Fruit fly (Drosophila melanogaster) whole organism: ENCODE results near the gene Bro.

Source experiments
- CG8478 ChIP-seq: fragments of >200 bp; optimal IDR thresholded peaks from 2 replicates; lab custom pipeline; 2018; ENCODE audit warnings: inconsistent platforms
- Dll ChIP-seq: fragments of >200 bp; optimal IDR thresholded peaks from 2 replicates; lab custom pipeline; 2017
- EcR ChIP-seq, 2 experiments: fragments of >200 bp; optimal IDR thresholded peaks; 2 replicates each; lab custom pipeline; 2017; ENCODE audit warnings: missing biosample characterization in 2 of 2, missing genetic modification characterization in 2 of 2, missing genetic modification reagents in 2 of 2
- pan ChIP-seq: fragments of >200 bp; optimal IDR thresholded peaks from 2 replicates; lab custom pipeline; 2017
- psq ChIP-seq: fragments of >200 bp; optimal IDR thresholded peaks from 2 replicates; lab custom pipeline; 2017
- usp ChIP-seq: fragments of >200 bp; optimal IDR thresholded peaks from 2 replicates; lab custom pipeline; 2017; ENCODE audit warnings: missing biosample characterization, missing genetic modification characterization, mixed read lengths

The Bro gene

DNA sequence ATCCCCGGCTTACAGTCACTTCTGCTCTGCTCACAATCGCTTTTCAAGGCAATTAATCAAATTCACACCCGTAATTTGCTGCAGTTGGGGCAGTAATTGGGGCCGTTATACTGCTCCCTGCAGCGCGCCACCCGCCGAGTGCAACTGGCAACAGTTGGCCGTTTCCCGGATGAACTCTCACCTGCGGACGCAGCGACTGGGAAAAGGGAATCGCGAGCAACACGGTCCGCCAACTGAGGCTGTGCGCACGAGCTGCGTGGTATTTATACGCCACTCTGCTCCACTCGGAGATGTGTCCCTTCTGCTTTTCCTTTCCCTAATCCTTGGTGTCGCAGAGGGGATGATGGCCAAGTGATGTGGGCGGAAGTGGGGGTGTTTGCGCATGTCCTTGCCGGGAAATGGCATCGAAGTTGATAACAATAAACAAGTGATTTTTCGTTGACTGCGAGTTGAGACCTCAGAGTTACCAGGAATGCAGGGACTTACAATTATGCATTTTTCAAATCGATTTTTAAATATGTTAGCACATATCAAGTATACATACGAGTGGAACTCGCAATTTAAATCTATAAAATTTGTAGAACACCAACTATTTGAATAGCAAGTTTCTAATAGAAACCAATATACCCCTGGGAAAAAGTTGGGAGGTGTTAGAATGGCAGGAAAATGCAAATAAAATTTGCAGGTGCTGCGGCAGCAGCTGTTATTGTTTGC, 18.4 kb upstream of the Bro start, which contains the start of gene GC:
Gene GC (minus strand): TSS at position 238 of the 714 bp plus-strand sequence.
- TF ChIP-seq Dll (no peak), CG8478 (lab: Kevin White, UChicago) (no peak), usp (GFP tag; lab: Kevin White, UChicago) (no peak), psq (lab: Kevin White, UChicago) (no peak), pan (lab: Kevin White, UChicago) (no peak), EcR (GFP tag; optimal IDR thresholded peaks at IDR 0.05; lab: Kevin White, UChicago) (no peak)

DNA sequence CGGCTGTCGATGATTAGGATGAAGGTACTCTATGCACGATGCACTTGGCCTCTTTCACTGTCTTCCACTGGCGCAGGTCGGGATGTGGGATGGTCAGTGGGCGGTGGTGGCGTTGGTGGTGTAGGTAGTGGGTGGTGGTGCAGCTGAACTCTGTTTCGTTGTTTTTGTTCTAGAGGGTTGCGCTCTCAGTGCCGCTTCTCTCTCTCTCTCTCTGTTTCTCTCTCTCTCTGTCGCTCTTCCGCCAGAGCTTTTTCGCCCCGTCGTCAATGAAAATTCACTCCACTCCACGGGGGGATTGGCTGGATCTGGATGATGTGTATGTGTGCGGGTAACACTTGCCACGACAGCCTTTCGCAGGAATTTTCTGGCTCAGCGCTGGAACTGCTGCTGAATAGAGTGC, 10.8 kb upstream of the Bro start:
- no peak for TF ChIP-seq usp (GFP tag; lab: Kevin White, UChicago)
- no peak for TF ChIP-seq pan (lab: Kevin White, UChicago)
- no peak for TF ChIP-seq Dll
- TF ChIP-seq CG8478 (lab: Kevin White, UChicago): no peak
- no peak for TF ChIP-seq EcR (GFP tag; optimal IDR thresholded peaks at IDR 0.05; lab: Kevin White, UChicago)
- TF ChIP-seq psq (lab: Kevin White, UChicago): no peak

DNA sequence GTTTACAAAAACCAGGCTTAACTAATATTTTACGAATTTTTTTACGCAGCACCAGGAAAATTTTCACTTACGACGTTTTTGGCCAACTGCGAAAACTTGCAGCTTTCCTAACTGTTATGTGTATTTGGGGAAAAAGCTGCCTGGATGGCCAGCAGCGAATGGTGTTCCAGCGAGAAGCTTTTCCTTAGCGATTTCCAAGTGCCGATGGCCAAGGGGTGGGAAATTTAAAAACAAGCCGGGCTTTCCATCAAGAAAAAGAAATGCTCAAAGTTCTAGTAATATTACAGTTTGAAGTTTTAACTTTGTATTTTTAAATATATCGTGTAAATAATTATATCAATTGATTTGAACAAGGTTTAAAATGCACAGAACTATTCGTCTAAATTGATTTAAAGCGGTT, 10.0 kb upstream of the Bro start, which contains the start of gene nSyb:
Gene nSyb (minus strand): TSS at position 101 of the 400 bp plus-strand sequence.
- TF ChIP-seq usp (GFP tag; lab: Kevin White, UChicago) (no peak), pan (lab: Kevin White, UChicago) (no peak), Dll (no peak), psq (lab: Kevin White, UChicago) (no peak), EcR (GFP tag; optimal IDR thresholded peaks at IDR 0.05; lab: Kevin White, UChicago) (no peak), CG8478 (lab: Kevin White, UChicago) (no peak)

DNA sequence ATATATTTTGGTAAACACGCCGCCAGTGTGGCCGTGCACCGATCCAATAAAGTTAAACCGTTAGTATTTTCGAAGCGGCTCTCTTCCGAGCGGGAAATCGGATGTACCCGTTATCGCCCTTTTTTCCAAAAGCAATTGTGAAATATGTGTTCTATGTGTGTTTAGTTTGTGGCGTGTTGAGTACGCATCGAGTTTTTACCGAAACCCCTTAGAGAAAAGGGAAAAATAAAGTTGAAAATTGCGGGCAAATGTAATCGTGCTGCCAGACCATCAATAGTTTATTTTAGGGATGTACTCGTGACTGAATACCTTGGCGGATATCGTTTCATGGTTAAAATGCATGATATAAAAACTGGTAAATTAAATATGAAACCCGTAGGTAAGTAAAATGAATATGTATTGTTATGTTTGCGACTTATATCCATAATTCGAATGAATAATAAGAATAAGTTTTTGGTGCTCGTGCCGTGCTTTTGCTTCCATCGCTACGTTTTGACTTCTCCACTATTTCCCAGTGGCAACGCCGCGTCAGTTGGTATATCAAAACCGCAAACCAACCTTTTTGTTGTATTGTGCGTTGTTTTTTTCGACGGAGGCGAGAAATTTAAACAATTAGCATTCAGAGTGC, 8.4 kb upstream of the Bro start, which contains the start of the genes Mettl2 and Bgb:
Gene Mettl2 (minus strand): TSS at position 51 of the 628 bp plus-strand sequence.
Gene Bgb (plus strand): TSS at position 527 of the 628 bp plus-strand sequence.
- TF ChIP-seq Dll: no peak
- no peak for TF ChIP-seq CG8478 (lab: Kevin White, UChicago)
- no peak for TF ChIP-seq psq (lab: Kevin White, UChicago)

DNA sequence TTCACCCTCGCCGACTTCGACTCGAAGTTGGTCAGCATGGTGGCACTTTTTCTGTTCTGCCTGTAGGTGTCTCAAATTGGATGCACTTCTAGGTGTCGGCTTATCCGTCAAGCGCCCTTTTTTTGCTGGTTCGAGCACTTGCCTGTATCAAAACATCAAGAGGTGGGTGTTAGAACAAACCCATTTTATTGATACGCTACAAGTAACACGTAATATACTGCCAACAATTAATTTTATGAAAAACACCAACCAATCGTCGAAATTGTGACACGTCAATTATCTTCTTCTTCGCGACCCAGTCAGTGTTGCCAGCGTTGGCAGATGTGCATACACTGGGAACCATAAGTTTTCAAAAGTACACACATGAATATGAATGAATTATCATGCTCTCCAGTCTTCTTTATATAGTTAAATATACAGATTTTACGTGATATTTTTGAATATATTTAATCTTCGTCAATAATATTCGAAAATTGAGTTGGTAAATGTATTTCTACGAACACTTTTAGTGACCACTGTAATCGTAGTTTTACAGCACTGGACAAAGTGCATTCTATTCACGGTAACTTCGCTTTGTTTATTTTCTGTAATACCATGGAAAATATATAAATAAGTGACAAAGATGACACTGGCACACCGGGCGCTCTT, 2.6 kb upstream of the Bro start, which contains the start of the genes alphaCOP and CG13919:
Gene alphaCOP (minus strand): TSS at position 280 of the 648 bp plus-strand sequence.
Gene CG13919 (plus strand): TSS at position 548 of the 648 bp plus-strand sequence.
- TF ChIP-seq psq (lab: Kevin White, UChicago): no peak
- TF ChIP-seq usp (GFP tag; lab: Kevin White, UChicago): no peak
- no peak for TF ChIP-seq CG8478 (lab: Kevin White, UChicago)
- TF ChIP-seq Dll: no peak
- TF ChIP-seq pan (lab: Kevin White, UChicago): no peak
- TF ChIP-seq EcR (GFP tag; optimal IDR thresholded peaks at IDR 0.05; lab: Kevin White, UChicago): no peak

DNA sequence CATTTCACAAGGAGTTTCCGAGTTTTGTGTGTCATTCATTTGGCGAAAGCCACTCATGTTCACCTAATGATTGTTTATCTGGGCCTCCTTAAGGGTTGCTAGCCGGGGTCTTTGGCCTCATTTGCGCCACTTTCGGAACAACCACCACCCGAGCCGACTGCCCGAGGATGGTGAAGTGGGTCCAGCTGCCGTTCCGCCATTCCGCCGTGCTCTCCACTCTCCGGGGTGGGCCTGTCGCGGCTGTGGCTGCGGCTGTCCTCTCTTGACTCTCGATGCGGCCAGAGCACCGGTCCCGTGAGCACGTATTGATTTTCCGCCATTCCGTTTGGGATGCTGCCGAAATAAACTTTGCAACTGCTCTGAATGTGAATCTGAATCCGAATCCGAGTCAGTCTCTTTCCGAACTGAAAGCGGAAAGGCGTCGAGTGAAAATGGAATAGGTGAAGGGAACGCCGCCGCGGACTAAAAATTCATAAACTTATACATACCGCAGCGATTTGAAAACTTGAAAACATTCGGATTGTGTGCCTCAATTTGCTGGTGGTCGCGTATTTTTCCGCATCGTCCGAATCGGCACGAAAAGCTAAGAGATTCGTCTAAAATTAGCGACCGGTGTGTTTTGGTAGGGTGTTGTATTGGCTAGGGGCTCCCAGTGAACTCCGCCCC, 1.2 kb downstream of the Bro start, which contains the start of gene CG13920:
Gene CG13920 (plus strand): TSS at position 255 of the 666 bp plus-strand sequence.
- TF ChIP-seq EcR (GFP tag; optimal IDR thresholded peaks at IDR 0.05; lab: Kevin White, UChicago) (no peak), Dll (no peak), CG8478 (lab: Kevin White, UChicago) (no peak), pan (lab: Kevin White, UChicago) (no peak), usp (GFP tag; lab: Kevin White, UChicago) (no peak), psq (lab: Kevin White, UChicago) (no peak)

DNA sequence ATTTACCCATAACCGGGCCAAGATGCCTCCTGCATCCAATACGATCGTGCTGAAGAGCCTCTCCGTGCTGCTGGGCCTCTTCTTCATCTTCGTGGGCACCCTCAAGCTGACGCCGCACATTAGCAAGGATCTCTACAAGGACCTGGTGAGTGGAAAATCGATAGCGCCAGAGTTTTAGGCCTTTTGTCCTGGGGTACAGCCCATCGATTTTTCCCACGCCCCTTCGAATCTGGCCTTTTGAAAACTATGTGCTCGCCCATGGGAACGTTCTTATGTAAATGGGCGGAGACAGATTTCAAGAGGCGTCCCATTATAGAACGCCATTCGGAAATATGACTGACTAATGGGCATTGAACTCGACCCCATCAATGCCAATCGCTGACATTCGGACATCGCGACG, 1.7 kb downstream of the Bro start:
- TF ChIP-seq CG8478 (lab: Kevin White, UChicago) (no peak), psq (lab: Kevin White, UChicago) (no peak), pan (lab: Kevin White, UChicago) (no peak), EcR (GFP tag; optimal IDR thresholded peaks at IDR 0.05; lab: Kevin White, UChicago) (no peak), usp (GFP tag; lab: Kevin White, UChicago) (no peak)

DNA sequence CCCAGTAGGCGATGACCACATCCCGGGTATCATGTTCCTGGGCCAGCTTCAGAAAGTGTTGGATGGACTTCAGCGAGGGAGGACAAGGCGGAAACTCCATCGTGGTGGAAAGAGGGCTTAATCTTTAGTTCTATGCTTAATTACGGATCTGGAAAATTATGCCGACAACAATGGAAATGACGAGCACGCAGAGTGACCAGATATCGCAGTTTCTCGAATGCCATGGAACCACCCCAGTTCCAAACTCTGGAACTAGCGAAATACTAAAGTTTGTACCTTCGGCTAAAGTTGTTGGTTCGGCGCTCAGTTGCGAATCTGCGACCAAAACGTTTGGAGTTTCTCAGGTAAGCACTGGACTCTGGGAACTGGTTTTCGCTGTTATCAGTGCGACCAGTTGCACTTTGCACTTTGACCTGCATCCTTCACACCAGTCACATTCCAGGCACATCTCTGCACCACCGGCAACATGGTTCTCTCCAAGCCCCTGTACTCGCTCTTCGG, 5.1 kb downstream of the Bro start, which contains the start of the genes CG7970 and Vta1:
Gene CG7970 (plus strand): TSS at position 51 of the 501 bp plus-strand sequence.
Gene Vta1 (minus strand): TSS at position 201 of the 501 bp plus-strand sequence.
- TF ChIP-seq Dll (no peak), pan (lab: Kevin White, UChicago) (no peak), CG8478 (lab: Kevin White, UChicago) (no peak), psq (lab: Kevin White, UChicago) (no peak), EcR (GFP tag; optimal IDR thresholded peaks at IDR 0.05; lab: Kevin White, UChicago) (no peak), usp (GFP tag; lab: Kevin White, UChicago) (no peak)

DNA sequence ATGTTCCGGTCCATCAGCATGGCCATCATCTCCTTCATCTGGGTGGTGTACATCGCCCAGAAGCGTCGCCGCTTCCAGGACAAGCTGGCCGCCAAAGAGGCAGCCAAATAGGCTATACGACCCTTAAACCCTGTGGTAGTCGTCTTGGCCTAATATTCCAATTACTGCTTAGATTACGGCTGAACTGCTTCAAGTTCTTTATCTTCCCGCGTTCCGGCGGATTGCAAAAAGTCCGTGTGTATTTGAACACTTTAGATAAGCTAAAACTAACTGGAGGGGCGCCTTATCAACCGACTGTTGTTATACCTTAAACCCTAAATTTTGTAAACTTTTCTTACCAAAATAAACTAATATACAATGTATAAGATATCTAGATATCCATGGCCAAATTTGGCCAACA, 6.1 kb downstream of the Bro start:
- TF ChIP-seq psq (lab: Kevin White, UChicago) (no peak), CG8478 (lab: Kevin White, UChicago) (no peak), usp (GFP tag; lab: Kevin White, UChicago) (no peak), EcR (GFP tag; optimal IDR thresholded peaks at IDR 0.05; lab: Kevin White, UChicago) (no peak), pan (lab: Kevin White, UChicago) (no peak), Dll (no peak)

DNA sequence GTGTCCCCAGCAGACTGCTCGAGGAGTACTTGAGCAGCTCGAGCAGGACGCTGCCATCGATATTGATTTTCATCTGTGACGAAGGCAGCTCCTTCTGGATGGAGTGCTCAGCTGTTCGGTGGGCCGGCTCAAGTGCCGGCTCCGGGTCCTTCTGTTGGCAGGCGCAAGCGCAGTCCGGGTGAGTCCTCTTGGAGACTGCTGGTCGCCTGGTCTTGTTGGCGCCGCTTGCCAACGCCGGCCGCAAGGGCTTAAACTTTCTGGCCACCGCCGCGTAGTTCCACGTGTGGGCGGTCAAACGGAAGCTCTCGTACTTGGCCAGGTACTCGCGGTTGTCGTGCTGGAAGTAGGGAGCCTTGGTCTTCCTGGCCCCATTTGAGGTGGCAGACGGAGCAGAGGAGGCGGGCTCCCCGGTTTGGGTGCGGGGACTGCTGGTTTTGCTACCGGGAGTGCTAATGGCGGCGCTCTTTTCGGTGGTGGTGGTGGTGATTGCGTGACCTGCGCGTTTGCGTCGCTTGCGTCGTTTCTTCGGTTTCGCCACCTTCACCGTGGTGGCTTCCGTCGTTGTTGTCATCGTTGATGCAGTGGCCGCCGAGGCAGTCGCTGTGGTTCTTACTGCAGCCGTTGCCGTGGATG, 14.2 kb downstream of the Bro start:
- TF ChIP-seq usp (GFP tag; lab: Kevin White, UChicago) (no peak), EcR (GFP tag; optimal IDR thresholded peaks at IDR 0.05; lab: Kevin White, UChicago) (no peak), Dll (no peak), psq (lab: Kevin White, UChicago) (no peak), CG8478 (lab: Kevin White, UChicago) (no peak), pan (lab: Kevin White, UChicago) (no peak)
